Worm (Caenorhabditis elegans): ENCODE measurements around the gene bas-1.

bas-1 gene

DNA sequence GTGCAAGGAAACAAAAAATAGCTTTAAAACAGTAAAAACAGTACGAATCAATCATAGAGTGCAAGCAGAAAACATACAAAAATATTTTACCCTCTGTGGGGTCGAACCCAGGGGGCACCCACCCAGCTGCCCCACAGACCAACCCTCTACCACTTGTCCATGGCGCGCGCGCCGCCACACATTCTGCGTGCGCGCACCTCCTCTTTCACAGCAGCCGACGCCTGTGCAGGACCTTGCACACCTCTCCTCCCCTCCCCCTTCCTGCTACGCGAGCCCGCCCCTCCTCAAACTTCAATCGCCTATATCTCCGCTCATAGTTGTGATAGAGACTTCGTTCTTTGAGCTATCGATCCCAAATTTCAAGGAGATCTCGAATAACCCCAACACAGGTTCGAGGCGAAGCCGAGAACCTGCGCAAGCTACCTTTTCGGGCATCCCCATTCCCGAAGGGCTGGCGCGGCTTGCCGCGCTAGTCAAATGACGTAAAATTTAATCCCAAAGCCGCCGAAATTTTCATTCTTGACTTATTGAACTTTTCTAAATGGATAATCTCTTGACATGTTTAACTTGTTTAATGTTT is 25.3 kb downstream of the bas-1 start:
- peak; percentile 34 for TF ChIP-seq snpc-4 (tag; optimal IDR thresholded peaks at IDR 0.05)

DNA sequence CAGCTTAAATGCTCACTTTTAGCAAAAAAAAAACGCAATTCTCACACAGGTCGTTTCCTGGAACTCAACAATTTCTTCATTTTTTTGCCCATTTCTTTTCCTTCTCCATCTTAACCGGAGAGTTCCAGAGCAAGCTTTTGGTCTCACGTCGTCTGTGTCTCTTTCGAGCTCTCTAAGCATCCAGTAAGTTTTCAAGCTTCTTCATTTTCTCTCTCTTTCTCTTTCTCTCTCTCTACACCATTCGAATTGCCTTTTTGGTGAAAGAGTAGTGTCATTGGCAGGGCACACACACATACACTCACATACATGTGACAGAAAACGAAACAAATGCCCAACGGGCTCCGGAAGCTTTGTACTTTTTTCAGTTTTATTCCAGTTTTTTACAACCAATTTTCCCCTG is 27.8 kb downstream of the bas-1 start:
- TF ChIP-seq sma-9 (GFP tag; optimal IDR thresholded peaks at IDR 0.05) (peak; percentile 28), sma-9 (tag; optimal IDR thresholded peaks at IDR 0.05) (no peak), lin-39 (tag; optimal IDR thresholded peaks at IDR 0.05) (no peak), nhr-129 (tag; optimal IDR thresholded peaks at IDR 0.05) (peak; percentile 74), Y55F3AM.14 (GFP tag; optimal IDR thresholded peaks at IDR 0.05) (no peak), mab-5 (tag; optimal IDR thresholded peaks at IDR 0.05) (no peak), ztf-4 (tag; optimal IDR thresholded peaks at IDR 0.05) (peak; percentile 14), ama-1 (optimal IDR thresholded peaks at IDR 0.05) (no peak), mdl-1 (tag; optimal IDR thresholded peaks at IDR 0.05) (peak in 1 of 2 experiments; percentile 11), snpc-4 (tag; optimal IDR thresholded peaks at IDR 0.05) (peak; percentile 10), sem-4 (tag; optimal IDR thresholded peaks at IDR 0.05) (no peak), F13H6.1 (tag; optimal IDR thresholded peaks at IDR 0.05) (peak; percentile 11), unc-55 (GFP tag; optimal IDR thresholded peaks at IDR 0.05) (peak; percentile 63), dmd-4 (tag; optimal IDR thresholded peaks at IDR 0.05) (no peak), fos-1 (tag; optimal IDR thresholded peaks at IDR 0.05) (peak; percentile 2), nhr-6 (tag; optimal IDR thresholded peaks at IDR 0.05) (peak; percentile 29), nhr-11 (tag; optimal IDR thresholded peaks at IDR 0.05) (no peak), skn-1 (tag; optimal IDR thresholded peaks at IDR 0.05) (no peak), nhr-77 (tag; optimal IDR thresholded peaks at IDR 0.05) (no peak), lin-11 (tag; optimal IDR thresholded peaks at IDR 0.05) (peak; percentile 39), gmeb-1 (tag; optimal IDR thresholded peaks at IDR 0.05) (no peak), lin-13 (GFP tag; optimal IDR thresholded peaks at IDR 0.05) (peak; percentile 8), unc-62 (GFP tag; optimal IDR thresholded peaks at IDR 0.05) (no peak), lsy-2 (tag; optimal IDR thresholded peaks at IDR 0.05) (peak in 1 of 2 experiments; percentile 72), nhr-10 (tag; optimal IDR thresholded peaks at IDR 0.05) (no peak), elt-1 (tag; optimal IDR thresholded peaks at IDR 0.05) (no peak), blmp-1 (tag; optimal IDR thresholded peaks at IDR 0.05; ENCODE audit: insufficient read depth) (no peak), alr-1 (tag; optimal IDR thresholded peaks at IDR 0.05) (no peak), crh-2 (tag; optimal IDR thresholded peaks at IDR 0.05) (peak; percentile 43), elt-3 (tag; optimal IDR thresholded peaks at IDR 0.05) (no peak), nhr-25 (tag; optimal IDR thresholded peaks at IDR 0.05) (no peak), C34F6.9 (tag; optimal IDR thresholded peaks at IDR 0.05) (peak; percentile 86), R02D3.7 (tag; optimal IDR thresholded peaks at IDR 0.05) (no peak), ceh-82 (tag; optimal IDR thresholded peaks at IDR 0.05) (peak; percentile 48), nhr-12 (tag; optimal IDR thresholded peaks at IDR 0.05) (no peak), peb-1 (tag; optimal IDR thresholded peaks at IDR 0.05) (no peak), zag-1 (tag; optimal IDR thresholded peaks at IDR 0.05) (peak; percentile 53)

DNA sequence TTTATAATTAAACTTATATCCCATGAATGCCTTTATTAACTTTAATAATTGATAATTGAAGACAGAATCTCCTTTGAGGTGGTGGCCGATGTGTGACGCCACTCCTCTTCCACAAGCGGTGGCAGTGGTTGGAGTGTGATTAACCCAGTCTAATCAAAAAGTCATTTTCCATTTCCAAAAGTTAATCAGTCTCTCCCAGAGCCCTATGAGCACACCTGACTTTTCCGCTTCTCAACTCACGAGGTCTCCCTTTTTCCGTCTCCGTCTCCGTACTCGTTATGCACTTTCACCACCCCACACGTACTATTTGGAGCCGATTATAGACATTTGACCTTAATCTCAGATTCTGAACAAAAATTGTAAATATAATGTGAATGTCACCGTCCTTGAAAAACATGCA is 30.6 kb downstream of the bas-1 start:
- TF ChIP-seq ceh-16 (tag; optimal IDR thresholded peaks at IDR 0.05) = no peak
- TF ChIP-seq lin-11 (tag; optimal IDR thresholded peaks at IDR 0.05) = peak; percentile 5
- TF ChIP-seq ceh-82 (tag; optimal IDR thresholded peaks at IDR 0.05) = no peak
- TF ChIP-seq crh-2 (tag; optimal IDR thresholded peaks at IDR 0.05) = no peak
- TF ChIP-seq nhr-25 (tag; optimal IDR thresholded peaks at IDR 0.05) = no peak
- no peak for TF ChIP-seq nhr-23 (tag; optimal IDR thresholded peaks at IDR 0.05)
- TF ChIP-seq ztf-11 (tag; optimal IDR thresholded peaks at IDR 0.05) = no peak
- TF ChIP-seq mbf-1 (tag; optimal IDR thresholded peaks at IDR 0.05) = no peak
- TF ChIP-seq egl-27 (tag; optimal IDR thresholded peaks at IDR 0.05) = no peak
- TF ChIP-seq nhr-11 (tag; optimal IDR thresholded peaks at IDR 0.05) = no peak
- no peak for TF ChIP-seq mab-5 (tag; optimal IDR thresholded peaks at IDR 0.05)
- no peak for TF ChIP-seq lin-13 (GFP tag; optimal IDR thresholded peaks at IDR 0.05)
- peak; percentile 30 for TF ChIP-seq C34F6.9 (tag; optimal IDR thresholded peaks at IDR 0.05)

All from whole organism, L2 larva.